Worm (Caenorhabditis elegans) whole organism, late embryonic: ENCODE measurements around the gene K09C6.2.

Experiments
- ama-1 ChIP-seq: fragments of 150-350 bp; optimal IDR thresholded peaks from 2 replicates; lab custom pipeline; 2014
- ceh-19 ChIP-seq: fragments of 200-800 bp; sonication (Bioruptor generic); optimal IDR thresholded peaks from 2 replicates; lab custom pipeline; 2018; ENCODE audit warnings: mild to moderate bottlenecking, missing genetic modification characterization, missing compliant biosample characterization
- odd-2 ChIP-seq: sonication (generic microtip); optimal IDR thresholded peaks from 2 replicates; lab custom pipeline; 2017; ENCODE audit warnings: antibody characterized with exemption, mild to moderate bottlenecking, missing genetic modification characterization, missing compliant biosample characterization
- pha-4 ChIP-seq: fragments of 150-350 bp; optimal IDR thresholded peaks from 2 replicates; lab custom pipeline; 2018; ENCODE audit warnings: missing biosample characterization, missing genetic modification reagents, missing genetic modification characterization
- pqm-1 ChIP-seq: sonication (generic microtip); optimal IDR thresholded peaks from 2 replicates; lab custom pipeline; 2016; ENCODE audit warnings: missing genetic modification characterization, missing compliant biosample characterization
- ttx-3 ChIP-seq: sonication (generic microtip); optimal IDR thresholded peaks from 2 replicates; lab custom pipeline; 2016; ENCODE audit warnings: missing genetic modification reagents, missing genetic modification characterization, missing compliant biosample characterization
- unc-86 ChIP-seq: sonication (generic microtip); optimal IDR thresholded peaks from 2 replicates; lab custom pipeline; 2016; ENCODE audit warnings: missing genetic modification characterization, missing compliant biosample characterization

- TF ChIP-seq ama-1 (lab: Kevin White, UChicago) (no peak), pha-4 (tag; lab: Kevin White, UChicago) (no peak), unc-86 (tag; lab: Kevin White, UChicago) (no peak), odd-2 (tag; lab: Kevin White, UChicago) (no peak), ttx-3 (no peak), ceh-19 (no peak), pqm-1 (tag; lab: Kevin White, UChicago) (no peak)
Measured at ce11 chrV:899087-899486, 42.4 kb downstream of the K09C6.2 start, which contains the start of gene nas-32.
